Fruit fly (Drosophila melanogaster): ENCODE measurements around the gene Idh3g.

The Idh3g gene

dm6 chr3R:25651414-25651813 lies 29.2 kb upstream of the Idh3g start:
- TF ChIP-seq Vsx2 (GFP tag; optimal IDR thresholded peaks at IDR 0.05; ENCODE audit: partially characterized antibody) (no peak), CG32264 (GFP tag; optimal IDR thresholded peaks at IDR 0.05) (no peak), h (GFP tag; optimal IDR thresholded peaks at IDR 0.05) (peak; percentile 56), foxo (GFP tag; optimal IDR thresholded peaks at IDR 0.05) (peak in 1 of 2 experiments; percentile 65), Myc (optimal IDR thresholded peaks at IDR 0.05) (no peak), lola (GFP tag; optimal IDR thresholded peaks at IDR 0.05) (no peak), pan (optimal IDR thresholded peaks at IDR 0.05) (no peak), sage (GFP tag; optimal IDR thresholded peaks at IDR 0.05) (peak; percentile 17), CrebA (GFP tag; optimal IDR thresholded peaks at IDR 0.05; ENCODE audit: borderline replicate concordance) (no peak), OdsH (GFP tag; optimal IDR thresholded peaks at IDR 0.05) (peak; percentile 42), Dfd (GFP tag; optimal IDR thresholded peaks at IDR 0.05) (no peak), ey (GFP tag; optimal IDR thresholded peaks at IDR 0.05) (no peak), woc (GFP tag; optimal IDR thresholded peaks at IDR 0.05) (peak; percentile 5), jim (GFP tag; optimal IDR thresholded peaks at IDR 0.05) (no peak), tai (GFP tag; optimal IDR thresholded peaks at IDR 0.05) (no peak), dmrt93B (GFP tag; optimal IDR thresholded peaks at IDR 0.05) (peak; percentile 13), Rel (GFP tag; optimal IDR thresholded peaks at IDR 0.05) (no peak), Rel (tag; optimal IDR thresholded peaks at IDR 0.05) (no peak), Jra (GFP tag; optimal IDR thresholded peaks at IDR 0.05) (no peak), usp (GFP tag; optimal IDR thresholded peaks at IDR 0.05) (no peak), Sp1 (GFP tag; optimal IDR thresholded peaks at IDR 0.05) (peak; percentile 65), fru (GFP tag; optimal IDR thresholded peaks at IDR 0.05) (peak; percentile 43), Mio (GFP tag; optimal IDR thresholded peaks at IDR 0.05) (no peak), N (GFP tag; optimal IDR thresholded peaks at IDR 0.05) (no peak), Dif (GFP tag; optimal IDR thresholded peaks at IDR 0.05; ENCODE audit: partially characterized antibody) (no peak), Abd-B (GFP tag; optimal IDR thresholded peaks at IDR 0.05) (no peak), brk (GFP tag; optimal IDR thresholded peaks at IDR 0.05) (no peak), br (GFP tag; optimal IDR thresholded peaks at IDR 0.05) (peak; percentile 30), Hnf4 (GFP tag; optimal IDR thresholded peaks at IDR 0.05) (no peak), dsf (GFP tag; optimal IDR thresholded peaks at IDR 0.05; ENCODE audit: borderline replicate concordance) (no peak), rgr (GFP tag; optimal IDR thresholded peaks at IDR 0.05) (peak; percentile 54), Hr78 (GFP tag; optimal IDR thresholded peaks at IDR 0.05) (no peak), dl (GFP tag; optimal IDR thresholded peaks at IDR 0.05; ENCODE audit: insufficient read depth in 1 of 2, partially characterized antibody in 2 of 2) (no peak), HLH106 (tag; optimal IDR thresholded peaks at IDR 0.05) (peak; percentile 54), Hr83 (GFP tag; optimal IDR thresholded peaks at IDR 0.05; ENCODE audit: poor library complexity, severe bottlenecking) (no peak), psq (GFP tag; optimal IDR thresholded peaks at IDR 0.05) (peak; percentile 40), GATAd (GFP tag; optimal IDR thresholded peaks at IDR 0.05) (no peak), sv (GFP tag; optimal IDR thresholded peaks at IDR 0.05) (no peak), CG9705 (GFP tag; optimal IDR thresholded peaks at IDR 0.05) (no peak)

dm6 chr3R:25652066-25652720 lies 28.5 kb upstream of the Idh3g start:
- TF ChIP-seq Sp1 (GFP tag; optimal IDR thresholded peaks at IDR 0.05) (no peak), fru (GFP tag; optimal IDR thresholded peaks at IDR 0.05) (peak; percentile 4), Vsx2 (GFP tag; optimal IDR thresholded peaks at IDR 0.05; ENCODE audit: partially characterized antibody) (peak; percentile 59), dl (GFP tag; optimal IDR thresholded peaks at IDR 0.05; ENCODE audit: insufficient read depth in 1 of 2, partially characterized antibody in 2 of 2) (peak in 1 of 2 experiments; percentile 63), usp (GFP tag; optimal IDR thresholded peaks at IDR 0.05) (no peak), tai (GFP tag; optimal IDR thresholded peaks at IDR 0.05) (no peak), Dif (GFP tag; optimal IDR thresholded peaks at IDR 0.05; ENCODE audit: partially characterized antibody) (peak; percentile 83)
